Worm (Caenorhabditis elegans) whole organism, early embryonic: ENCODE results near the gene Y49F6C.6.

ENCODE experiments used
- B0310.2 ChIP-seq: sonication (generic microtip); optimal IDR thresholded peaks from 2 replicates; lab custom pipeline; 2016; ENCODE audit warnings: mild to moderate bottlenecking, missing genetic modification characterization, missing compliant biosample characterization
- F13C5.2 ChIP-seq: sonication (generic microtip); optimal IDR thresholded peaks from 2 replicates; lab custom pipeline; 2017; ENCODE audit warnings: mild to moderate bottlenecking, missing genetic modification characterization, inconsistent platforms, missing compliant biosample characterization
- ama-1 ChIP-seq: fragments of 150-350 bp; optimal IDR thresholded peaks from 2 replicates; lab custom pipeline; 2014
- ceh-13 ChIP-seq: fragments of 200-800 bp; sonication (Bioruptor generic); optimal IDR thresholded peaks from 2 replicates; lab custom pipeline; 2018; ENCODE audit warnings: mild to moderate bottlenecking, missing genetic modification characterization, missing compliant biosample characterization
- ceh-36 ChIP-seq: sonication (generic microtip); optimal IDR thresholded peaks from 2 replicates; lab custom pipeline; 2016; ENCODE audit warnings: missing genetic modification characterization, inconsistent platforms, missing compliant biosample characterization
- ets-7 ChIP-seq: sonication (generic microtip); optimal IDR thresholded peaks from 2 replicates; lab custom pipeline; 2016; ENCODE audit warnings: missing genotype, missing genetic modification characterization, missing compliant biosample characterization
- flt-1 ChIP-seq: fragments of 200-800 bp; sonication (Bioruptor generic); IDR thresholded peaks from 2 replicates; pipeline ENCODE4 v1.3.6; 2022; ENCODE audit warnings: missing genetic modification characterization, missing compliant biosample characterization
- hmbx-1 ChIP-seq: sonication (generic microtip); optimal IDR thresholded peaks from 2 replicates; lab custom pipeline; 2016; ENCODE audit warnings: mild to moderate bottlenecking, missing genetic modification characterization, missing compliant biosample characterization
- pes-1 ChIP-seq: fragments of 200-800 bp; sonication (Bioruptor generic); IDR thresholded peaks from 2 replicates; pipeline ENCODE4 v1.3.6; 2022; ENCODE audit warnings: missing genetic modification reagents, missing genetic modification characterization, missing compliant biosample characterization
- tbx-11 ChIP-seq: fragments of 200-800 bp; sonication (Bioruptor generic); IDR thresholded peaks from 2 replicates; pipeline ENCODE4 v1.3.6; 2022; ENCODE audit warnings: missing genetic modification characterization, missing compliant biosample characterization
- tbx-37 ChIP-seq: fragments of 200-800 bp; sonication (Bioruptor generic); conservative IDR thresholded peaks from 2 replicates; pipeline ENCODE4 v1.3.6; 2022; ENCODE audit warnings: missing genetic modification reagents, missing genetic modification characterization, missing compliant biosample characterization
- tra-4 ChIP-seq: sonication (generic microtip); optimal IDR thresholded peaks from 2 replicates; lab custom pipeline; 2017; ENCODE audit warnings: missing genetic modification characterization, missing compliant biosample characterization

DNA sequence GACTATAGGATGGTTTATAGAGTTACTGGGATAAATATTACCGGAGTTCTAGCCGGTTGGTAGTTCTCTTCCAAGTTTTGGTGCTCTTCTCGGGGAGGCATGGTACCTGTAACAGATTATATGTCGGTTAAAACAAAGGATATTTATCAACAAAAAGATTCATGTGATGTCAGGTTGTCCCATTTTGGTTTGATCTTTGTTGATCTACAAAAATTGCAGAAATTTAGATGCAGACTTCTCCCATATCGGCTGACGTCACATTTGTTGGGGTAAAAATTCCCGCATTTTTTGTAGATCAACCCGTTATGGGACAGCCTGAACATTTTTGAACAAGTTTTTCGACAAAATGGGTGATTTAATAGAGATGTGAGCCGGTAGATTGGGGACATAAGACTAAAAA is 1.1 kb upstream of the Y49F6C.6 start, which contains the start of gene Y49F6C.7:
- no peak for TF ChIP-seq ama-1 (lab: Kevin White, UChicago)
- no peak for TF ChIP-seq flt-1 (GFP tag; lab: Robert Waterston, UW)
- no peak for TF ChIP-seq ets-7 (tag; lab: Kevin White, UChicago)
- TF ChIP-seq ceh-36 (tag; lab: Kevin White, UChicago), result no peak
- no peak for TF ChIP-seq hmbx-1 (tag; lab: Kevin White, UChicago)
- TF ChIP-seq F13C5.2 (tag; lab: Kevin White, UChicago), result no peak
- no peak for TF ChIP-seq pes-1
- TF ChIP-seq ceh-13 (GFP tag; lab: Kevin White, UChicago), result no peak
- no peak for TF ChIP-seq tra-4
- no peak for TF ChIP-seq tbx-11 (GFP tag; lab: Robert Waterston, UW)
- TF ChIP-seq B0310.2 (tag; lab: Kevin White, UChicago), result no peak
- no peak for TF ChIP-seq tbx-37 (GFP tag; lab: Robert Waterston, UW)
